Worm (Caenorhabditis elegans) whole organism, midembryonic: ENCODE data around the gene pgp-1.

Experiments
- T22C8.4 ChIP-seq: fragments of 200-800 bp; sonication (Bioruptor generic); IDR thresholded peaks from 2 replicates; pipeline ENCODE4 v1.3.6; 2022; ENCODE audit warnings: missing genetic modification characterization, missing compliant biosample characterization
- cog-1 ChIP-seq: sonication (generic microtip); optimal IDR thresholded peaks from 2 replicates; lab custom pipeline; 2016; ENCODE audit warnings: missing genetic modification characterization, missing compliant biosample characterization
- flt-1 ChIP-seq: fragments of 200-800 bp; sonication (Bioruptor generic); IDR thresholded peaks from 2 replicates; pipeline ENCODE4 v1.3.6; 2022; ENCODE audit warnings: missing genetic modification characterization, missing compliant biosample characterization
- klf-2 ChIP-seq: fragments of 200-800 bp; sonication (Bioruptor generic); conservative IDR thresholded peaks from 2 replicates; pipeline ENCODE4 v1.3.6; 2022; ENCODE audit warnings: missing genetic modification reagents, missing genetic modification characterization, missing compliant biosample characterization
- med-1 ChIP-seq: sonication (generic microtip); optimal IDR thresholded peaks from 2 replicates; lab custom pipeline; 2017; ENCODE audit warnings: missing genetic modification characterization, mild to moderate bottlenecking, missing compliant biosample characterization, antibody characterized with exemption, missing genetic modification reagents; ENCODE audit not compliant: insufficient read depth
- ref-1 ChIP-seq: fragments of 200-800 bp; sonication (Bioruptor generic); conservative IDR thresholded peaks from 2 replicates; pipeline ENCODE4 v1.3.6; 2022; ENCODE audit warnings: missing genetic modification reagents, missing genetic modification characterization, missing compliant biosample characterization
- tab-1 ChIP-seq: fragments of 200-800 bp; sonication (Bioruptor generic); IDR thresholded peaks from 2 replicates; pipeline ENCODE4 v1.3.6; 2022; ENCODE audit warnings: missing genetic modification characterization, missing compliant biosample characterization

DNA sequence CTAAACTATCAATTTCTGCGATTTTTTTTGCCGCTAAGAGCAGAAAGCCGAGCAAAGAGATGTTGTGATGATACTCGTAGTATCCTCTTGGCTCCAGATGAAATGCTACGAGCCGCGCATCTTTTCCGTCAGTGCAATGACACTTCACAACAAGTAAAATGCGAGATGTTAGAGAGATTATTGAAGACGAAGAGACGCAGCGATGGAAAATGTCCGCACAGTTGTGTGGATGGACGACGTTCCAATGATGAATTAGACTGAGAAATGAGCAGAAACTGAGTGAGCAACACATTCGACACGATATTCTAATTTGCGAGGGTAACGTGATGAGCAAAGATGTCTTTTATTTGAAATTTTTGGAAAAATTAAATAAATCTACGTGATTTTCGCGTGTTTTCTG, 22.0 kb upstream of the pgp-1 start:
- TF ChIP-seq ref-1 (GFP tag; lab: Robert Waterston, UW), result no peak
- TF ChIP-seq cog-1, result no peak
- no peak for TF ChIP-seq flt-1 (GFP tag; lab: Robert Waterston, UW)
- no peak for TF ChIP-seq tab-1 (GFP tag; lab: Robert Waterston, UW)
- TF ChIP-seq med-1 (GFP tag; lab: Kevin White, UChicago), result no peak
- TF ChIP-seq klf-2 (GFP tag; lab: Robert Waterston, UW), result no peak
- no peak for TF ChIP-seq T22C8.4
